Fruit fly (Drosophila melanogaster): ENCODE results near the gene Cpr65Ax2.

Gene Cpr65Ax2

dm6 chr3L:6192822-6193555 is 42.3 kb upstream of the Cpr65Ax2 start, which contains the start of the genes Sf3b6 and Tnpo (continued):
- peak; percentile 64 for TF ChIP-seq CG18764 (GFP tag; optimal IDR thresholded peaks at IDR 0.05)
- no peak for TF ChIP-seq lab (GFP tag; optimal IDR thresholded peaks at IDR 0.05)
- TF ChIP-seq emc (GFP tag; optimal IDR thresholded peaks at IDR 0.05): peak; percentile 29
- peak; percentile 85 for TF ChIP-seq Meics (GFP tag; optimal IDR thresholded peaks at IDR 0.05)
- peak; percentile 82 for TF ChIP-seq CG4328 (GFP tag; optimal IDR thresholded peaks at IDR 0.05)
- TF ChIP-seq inv (GFP tag; IDR thresholded peaks at IDR 0.05; ENCODE audit: partially characterized antibody): peak; percentile 48; the same call in 1 of the 2 replicates
- TF ChIP-seq CG7987 (GFP tag; optimal IDR thresholded peaks at IDR 0.05): peak; percentile 2
- peak; percentile 69 for TF ChIP-seq Camta (GFP tag; optimal IDR thresholded peaks at IDR 0.05)
- TF ChIP-seq sc (optimal IDR thresholded peaks at IDR 0.05): no peak
- TF ChIP-seq sc (GFP tag; optimal IDR thresholded peaks at IDR 0.05): no peak
- peak; percentile 62; the same call in 2 of the 3 replicates for TF ChIP-seq HLH4C (GFP tag; IDR thresholded peaks at IDR 0.05; ENCODE audit: partially characterized antibody)
- TF ChIP-seq caup (GFP tag; optimal IDR thresholded peaks at IDR 0.05; ENCODE audit: severe bottlenecking): peak; percentile 73
- peak; percentile 35 for TF ChIP-seq p53 (GFP tag; optimal IDR thresholded peaks at IDR 0.05)
- peak; percentile 77 for TF ChIP-seq seq (GFP tag; IDR thresholded peaks at IDR 0.05)
- TF ChIP-seq btn (GFP tag; optimal IDR thresholded peaks at IDR 0.05): no peak
- TF ChIP-seq row (GFP tag; IDR thresholded peaks at IDR 0.05): peak; percentile 96
- TF ChIP-seq HmgD (GFP tag; optimal IDR thresholded peaks at IDR 0.05): peak; percentile 9
- peak; percentile 90 for TF ChIP-seq CG13424 (tag; optimal IDR thresholded peaks at IDR 0.05)
- TF ChIP-seq CG5180 (GFP tag; optimal IDR thresholded peaks at IDR 0.05): peak; percentile 49
- TF ChIP-seq ems (GFP tag; optimal IDR thresholded peaks at IDR 0.05): peak; percentile 63
- peak; percentile 21 for TF ChIP-seq tup (GFP tag; optimal IDR thresholded peaks at IDR 0.05)
- TF ChIP-seq CG5953 (GFP tag; IDR thresholded peaks at IDR 0.05): peak; percentile 28; the same call in 1 of the 2 replicates
- TF ChIP-seq CG4424 (GFP tag; optimal IDR thresholded peaks at IDR 0.05): peak; percentile 89
- TF ChIP-seq gem (tag; optimal IDR thresholded peaks at IDR 0.05): peak; percentile 92
- TF ChIP-seq dan (GFP tag; IDR thresholded peaks at IDR 0.05): peak; percentile 49; the same call in 1 of the 2 replicates
- no peak for TF ChIP-seq ash1 (GFP tag; optimal IDR thresholded peaks at IDR 0.05)
- no peak for TF ChIP-seq crol (GFP tag; IDR thresholded peaks at IDR 0.05)
- TF ChIP-seq CG42726 (GFP tag; IDR thresholded peaks at IDR 0.05; ENCODE audit: partially characterized antibody): 0 out of 2 replicates have a peak, but pooled peaks have one; percentile 31
- TF ChIP-seq HHEX (GFP tag; optimal IDR thresholded peaks at IDR 0.05): peak; percentile 70
- peak; percentile 65 for TF ChIP-seq scrt (GFP tag; optimal IDR thresholded peaks at IDR 0.05)
- peak; percentile 80 for TF ChIP-seq CG4820 (GFP tag; optimal IDR thresholded peaks at IDR 0.05)
- no peak for TF ChIP-seq Neu2 (GFP tag; optimal IDR thresholded peaks at IDR 0.05; ENCODE audit: borderline replicate concordance)
- TF ChIP-seq Dp (GFP tag; optimal IDR thresholded peaks at IDR 0.05): peak; percentile 21
- TF ChIP-seq fd64A (GFP tag; optimal IDR thresholded peaks at IDR 0.05): no peak
- no peak for TF ChIP-seq en (GFP tag; optimal IDR thresholded peaks at IDR 0.05)
- no peak for TF ChIP-seq Dfd (GFP tag; optimal IDR thresholded peaks at IDR 0.05)
- peak; percentile 56 for TF ChIP-seq CG4854 (GFP tag; optimal IDR thresholded peaks at IDR 0.05)
- TF ChIP-seq Trl (optimal IDR thresholded peaks at IDR 0.05): peak in 1 of 2 experiments; percentile 28
- TF ChIP-seq Trl (GFP tag; optimal IDR thresholded peaks at IDR 0.05): peak; percentile 61
- peak; percentile 39 for TF ChIP-seq CG15073 (GFP tag; optimal IDR thresholded peaks at IDR 0.05)
- 0 out of 2 replicates have a peak, but pooled peaks have one; percentile 19 for TF ChIP-seq GATAe (GFP tag; conservative IDR thresholded peaks at IDR 0.05)
- no peak for TF ChIP-seq hth (optimal IDR thresholded peaks at IDR 0.05)
- peak; percentile 53 for TF ChIP-seq MESR4 (GFP tag; optimal IDR thresholded peaks at IDR 0.05)
- peak; percentile 86 for TF ChIP-seq ind (GFP tag; optimal IDR thresholded peaks at IDR 0.05)
- peak; percentile 79 for TF ChIP-seq NFAT (GFP tag; IDR thresholded peaks at IDR 0.05)
- peak; percentile 46 for TF ChIP-seq maf-S (GFP tag; optimal IDR thresholded peaks at IDR 0.05)
- TF ChIP-seq peb (GFP tag; IDR thresholded peaks at IDR 0.05): peak; percentile 70
- TF ChIP-seq D19A (tag; optimal IDR thresholded peaks at IDR 0.05): no peak
- TF ChIP-seq CG15479 (GFP tag; optimal IDR thresholded peaks at IDR 0.05): peak; percentile 74
